Worm (Caenorhabditis elegans) whole organism, L1 larva: ENCODE results near the gene srlf-24.

Experiments
- swsn-7 ChIP-seq: sonication (generic microtip); optimal IDR thresholded peaks from 2 replicates; lab custom pipeline; 2016; ENCODE audit warnings: missing genetic modification characterization, missing compliant biosample characterization
- unc-62 ChIP-seq: fragments of 150-350 bp; optimal IDR thresholded peaks from 2 replicates; lab custom pipeline; 2014; ENCODE audit warnings: missing biosample characterization, missing genetic modification reagents, missing genetic modification characterization
- ztf-11 ChIP-seq, 2 experiments: sonication (generic microtip); optimal IDR thresholded peaks; 2 replicates each; lab custom pipeline; 2016 to 2017; ENCODE audit warnings: missing genetic modification characterization in 2 of 2, missing biosample characterization in 1 of 2, missing compliant biosample characterization in 1 of 2

DNA sequence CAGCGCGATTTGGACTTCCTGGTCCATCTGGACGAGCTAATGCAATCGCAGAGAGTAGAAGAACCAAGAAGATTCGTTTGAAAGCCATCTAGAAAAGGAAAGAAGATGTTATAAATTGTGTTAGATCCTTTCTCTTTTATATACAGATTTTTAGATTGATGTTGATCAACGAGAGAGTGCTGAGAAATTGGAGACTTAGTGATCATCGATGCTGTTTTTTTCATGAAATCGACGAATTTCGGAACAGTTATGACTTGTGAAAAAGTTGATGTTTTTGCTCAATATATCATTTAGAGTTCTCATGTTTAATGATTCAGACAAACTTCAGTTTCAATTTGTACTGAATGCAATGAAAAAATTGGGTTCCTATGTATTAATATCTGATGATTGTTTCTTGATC is 3.0 kb downstream of the srlf-24 start, which contains the start of gene srlf-17:
- no peak for TF ChIP-seq unc-62 (GFP tag; lab: Kevin White, UChicago)
- no peak for TF ChIP-seq ztf-11 (tag; optimal IDR thresholded peaks at IDR 0.05; lab: Kevin White, UChicago)
- TF ChIP-seq swsn-7 (tag; lab: Kevin White, UChicago) = no peak
